Worm (Caenorhabditis elegans): ENCODE measurements around the gene C17H12.10.

The C17H12.10 gene

ce11 chrIV:6793310-6793966 lies 13.2 kb upstream of the C17H12.10 start:
- no peak for TF ChIP-seq ces-1 (GFP tag; optimal IDR thresholded peaks at IDR 0.05)
- no peak for TF ChIP-seq egl-27 (tag; optimal IDR thresholded peaks at IDR 0.05)
- TF ChIP-seq hpl-2 (GFP tag; optimal IDR thresholded peaks at IDR 0.05), result no peak
- TF ChIP-seq lin-35 (GFP tag; optimal IDR thresholded peaks at IDR 0.05), result no peak
- TF ChIP-seq mep-1 (tag; optimal IDR thresholded peaks at IDR 0.05), result no peak
- TF ChIP-seq irx-1 (tag; optimal IDR thresholded peaks at IDR 0.05), result no peak
- no peak for TF ChIP-seq fkh-8 (tag; optimal IDR thresholded peaks at IDR 0.05)
- no peak for TF ChIP-seq elt-2 (tag; optimal IDR thresholded peaks at IDR 0.05)
- no peak for TF ChIP-seq rnt-1 (tag; optimal IDR thresholded peaks at IDR 0.05)
- no peak for TF ChIP-seq alr-1 (tag; optimal IDR thresholded peaks at IDR 0.05; ENCODE audit: borderline replicate concordance)
- TF ChIP-seq skn-1 (tag; optimal IDR thresholded peaks at IDR 0.05), result no peak
- TF ChIP-seq pax-3 (tag; optimal IDR thresholded peaks at IDR 0.05), result no peak

ce11 chrIV:6795529-6795928 lies 11.1 kb upstream of the C17H12.10 start, which contains the start of the genes C17H12.3 and C17H12.12:
Gene C17H12.3, minus strand, starts transcription at chrIV:6795629.
Gene C17H12.12, plus strand, starts transcription at chrIV:6795924.
- TF ChIP-seq snu-23 (GFP tag; optimal IDR thresholded peaks at IDR 0.05) (no peak), unc-86 (tag; optimal IDR thresholded peaks at IDR 0.05) (no peak), hlh-4 (tag; optimal IDR thresholded peaks at IDR 0.05) (no peak), isw-1 (GFP tag; IDR thresholded peaks at IDR 0.05) (no peak), lir-3 (tag; optimal IDR thresholded peaks at IDR 0.05; ENCODE audit: poor library complexity) (no peak), nhr-77 (tag; optimal IDR thresholded peaks at IDR 0.05) (no peak), nhr-237 (tag; optimal IDR thresholded peaks at IDR 0.05) (no peak), nhr-90 (tag; optimal IDR thresholded peaks at IDR 0.05; ENCODE audit: poor library complexity) (no peak), nhr-20 (tag; optimal IDR thresholded peaks at IDR 0.05) (no peak), fkh-4 (tag; optimal IDR thresholded peaks at IDR 0.05; ENCODE audit: borderline replicate concordance) (no peak), mef-2 (tag; optimal IDR thresholded peaks at IDR 0.05) (no peak), pqm-1 (tag; optimal IDR thresholded peaks at IDR 0.05) (no peak), mep-1 (tag; optimal IDR thresholded peaks at IDR 0.05) (no peak), ets-5 (GFP tag; IDR thresholded peaks at IDR 0.05) (no peak), ztf-4 (tag; optimal IDR thresholded peaks at IDR 0.05) (no peak), pax-3 (tag; optimal IDR thresholded peaks at IDR 0.05) (no peak), lin-15B (tag; optimal IDR thresholded peaks at IDR 0.05) (no peak)

ce11 chrIV:6802132-6802531 lies 4.5 kb upstream of the C17H12.10 start, which contains the start of the genes cest-4 and C17H12.11:
Gene cest-4, minus strand, starts transcription at chrIV:6802337.
Gene C17H12.11, plus strand, starts transcription at chrIV:6802387.
- no peak for TF ChIP-seq xbp-1 (tag; optimal IDR thresholded peaks at IDR 0.05)
- TF ChIP-seq grh-1 (GFP tag; IDR thresholded peaks at IDR 0.05), result no peak
- no peak for TF ChIP-seq nhr-71 (tag; optimal IDR thresholded peaks at IDR 0.05)
- peak; percentile 55 for TF ChIP-seq elt-2 (tag; optimal IDR thresholded peaks at IDR 0.05)
- peak; percentile 5 for TF ChIP-seq pqm-1 (tag; optimal IDR thresholded peaks at IDR 0.05)
- TF ChIP-seq jun-1 (tag; optimal IDR thresholded peaks at IDR 0.05), result no peak
- TF ChIP-seq mep-1 (tag; optimal IDR thresholded peaks at IDR 0.05), result no peak
- TF ChIP-seq egl-27 (tag; optimal IDR thresholded peaks at IDR 0.05), result no peak
- TF ChIP-seq snpc-4 (tag; optimal IDR thresholded peaks at IDR 0.05), result no peak
- TF ChIP-seq lin-35 (GFP tag; optimal IDR thresholded peaks at IDR 0.05), result peak in 1 of 2 experiments; percentile 23
- no peak for TF ChIP-seq mef-2 (tag; optimal IDR thresholded peaks at IDR 0.05)
- no peak for TF ChIP-seq fos-1 (tag; optimal IDR thresholded peaks at IDR 0.05)
- no peak for TF ChIP-seq skn-1 (tag; optimal IDR thresholded peaks at IDR 0.05)
- TF ChIP-seq mab-9 (GFP tag; IDR thresholded peaks at IDR 0.05), result no peak
- no peak for TF ChIP-seq nhr-76 (tag; optimal IDR thresholded peaks at IDR 0.05)
- no peak for TF ChIP-seq unc-62 (GFP tag; optimal IDR thresholded peaks at IDR 0.05)
- TF ChIP-seq C04F5.9 (tag; optimal IDR thresholded peaks at IDR 0.05), result no peak

All from whole organism, L1 larva.